Fruit fly (Drosophila melanogaster): ENCODE results near the gene CG9399.
A peak's percentile ranks its signal among the peaks of the same experiment; 100 is the strongest.

dm6 chr3R:9533181-9534124 is 40.6 kb downstream of the CG9399 start:
- TF ChIP-seq usp (GFP tag; optimal IDR thresholded peaks at IDR 0.05) (peak; percentile 18), woc (GFP tag; optimal IDR thresholded peaks at IDR 0.05) (peak; percentile 97), dsf (GFP tag; optimal IDR thresholded peaks at IDR 0.05; ENCODE audit: borderline replicate concordance) (peak; percentile 74), ey (GFP tag; optimal IDR thresholded peaks at IDR 0.05) (peak; percentile 96), GATAd (GFP tag; optimal IDR thresholded peaks at IDR 0.05) (peak; percentile 54), Sp1 (GFP tag; optimal IDR thresholded peaks at IDR 0.05) (peak; percentile 98), psq (GFP tag; optimal IDR thresholded peaks at IDR 0.05) (peak; percentile 95), rgr (GFP tag; optimal IDR thresholded peaks at IDR 0.05) (peak; percentile 95), Dfd (GFP tag; optimal IDR thresholded peaks at IDR 0.05) (no peak), Dif (GFP tag; optimal IDR thresholded peaks at IDR 0.05; ENCODE audit: partially characterized antibody) (peak; percentile 98)

Data from whole organism, wandering third instar larva.